Worm (Caenorhabditis elegans) whole organism, young adult: Measurements from ENCODE around the gene F14H3.5.

Experiments
- B0019.2 ChIP-seq: fragments of 200-800 bp; sonication (Bioruptor generic); conservative IDR thresholded peaks from 2 replicates; pipeline ENCODE4 v1.3.6; 2022; ENCODE audit warnings: missing genetic modification reagents, missing genetic modification characterization, missing compliant biosample characterization
- B0035.1 ChIP-seq: sonication (generic microtip); optimal IDR thresholded peaks from 2 replicates; lab custom pipeline; 2016; ENCODE audit warnings: missing genetic modification characterization, mild to moderate bottlenecking, missing compliant biosample characterization, missing genotype, missing genetic modification reagents
- B0261.1 ChIP-seq: sonication (generic microtip); optimal IDR thresholded peaks from 2 replicates; lab custom pipeline; 2016; ENCODE audit warnings: mild to moderate bottlenecking, missing genetic modification characterization, moderate library complexity, missing compliant biosample characterization
- B0336.3 ChIP-seq: fragments of 200-800 bp; sonication (Bioruptor generic); IDR thresholded peaks from 2 replicates; pipeline ENCODE4 v1.3.6; 2022; ENCODE audit warnings: missing genetic modification characterization, missing compliant biosample characterization
- C06A6.2 ChIP-seq: fragments of 200-800 bp; sonication (Bioruptor generic); conservative IDR thresholded peaks from 2 replicates; pipeline ENCODE4 v1.3.6; 2022; ENCODE audit warnings: missing genetic modification characterization, missing compliant biosample characterization
- C17E4.6 ChIP-seq: fragments of 200-800 bp; sonication (Bioruptor generic); IDR thresholded peaks from 2 replicates; pipeline ENCODE4 v1.3.6; 2022; ENCODE audit warnings: missing genetic modification reagents, missing genetic modification characterization, missing compliant biosample characterization
- D2030.7 ChIP-seq: fragments of 200-800 bp; sonication (Bioruptor generic); IDR thresholded peaks from 2 replicates; pipeline ENCODE4 v1.3.6; 2022; ENCODE audit warnings: missing genetic modification reagents, missing genetic modification characterization, missing compliant biosample characterization
- F33H1.4 ChIP-seq: fragments of 200-800 bp; sonication (Bioruptor generic); IDR thresholded peaks from 2 replicates; pipeline ENCODE4 v1.3.6; 2022; ENCODE audit warnings: missing genetic modification reagents, missing genetic modification characterization, missing compliant biosample characterization
- F37B4.10 ChIP-seq: fragments of 200-800 bp; sonication (Bioruptor generic); IDR thresholded peaks from 2 replicates; pipeline ENCODE4 v1.3.6; 2022; ENCODE audit warnings: missing genetic modification characterization, missing compliant biosample characterization
- F39B2.1 ChIP-seq: fragments of 200-800 bp; sonication (Bioruptor generic); IDR thresholded peaks from 2 replicates; pipeline ENCODE4 v1.3.6; 2022; ENCODE audit warnings: missing genetic modification reagents, missing genetic modification characterization, missing compliant biosample characterization
- F49E8.2 ChIP-seq: sonication (generic microtip); optimal IDR thresholded peaks from 3 replicates; lab custom pipeline; 2017; ENCODE audit warnings: missing genetic modification characterization, mild to moderate bottlenecking, missing compliant biosample characterization, antibody characterized with exemption, moderate library complexity; ENCODE audit not compliant: insufficient read depth
- F55B11.4 ChIP-seq: sonication (generic microtip); optimal IDR thresholded peaks from 2 replicates; lab custom pipeline; 2016; ENCODE audit warnings: missing compliant biosample characterization, missing genetic modification characterization, borderline replicate concordance; ENCODE audit not compliant: insufficient read depth
- F57C9.4 ChIP-seq: sonication (generic microtip); optimal IDR thresholded peaks from 2 replicates; lab custom pipeline; 2017; ENCODE audit warnings: mild to moderate bottlenecking, missing genetic modification characterization, missing compliant biosample characterization
- T26A5.8 ChIP-seq: sonication (generic microtip); optimal IDR thresholded peaks from 2 replicates; lab custom pipeline; 2016; ENCODE audit warnings: missing genetic modification characterization, missing compliant biosample characterization
- Y67H2A.10 ChIP-seq: fragments of 200-800 bp; sonication (Bioruptor generic); conservative IDR thresholded peaks from 2 replicates; pipeline ENCODE4 v1.3.6; 2022; ENCODE audit warnings: missing genetic modification reagents, missing genetic modification characterization, missing compliant biosample characterization
- Y79H2A.3 ChIP-seq: fragments of 200-800 bp; sonication (Bioruptor generic); conservative IDR thresholded peaks from 2 replicates; pipeline ENCODE4 v1.3.6; 2022; ENCODE audit warnings: missing genetic modification reagents, missing genetic modification characterization, missing compliant biosample characterization
- akir-1 ChIP-seq: fragments of 200-800 bp; sonication (Bioruptor generic); optimal IDR thresholded peaks from 2 replicates; lab custom pipeline; 2018; ENCODE audit warnings: mild to moderate bottlenecking, missing genetic modification characterization, moderate library complexity, missing compliant biosample characterization
- aptf-3 ChIP-seq: fragments of 200-800 bp; sonication (Bioruptor generic); IDR thresholded peaks from 2 replicates; pipeline ENCODE4 v1.3.6; 2022; ENCODE audit warnings: missing genetic modification characterization, missing compliant biosample characterization
- atf-7 ChIP-seq: sonication (generic microtip); optimal IDR thresholded peaks from 2 replicates; lab custom pipeline; 2017; ENCODE audit warnings: mild to moderate bottlenecking, missing genetic modification characterization, missing compliant biosample characterization
- attf-6 ChIP-seq: fragments of 200-800 bp; sonication (Bioruptor generic); IDR thresholded peaks from 2 replicates; pipeline ENCODE4 v1.3.6; 2022; ENCODE audit warnings: missing genetic modification reagents, missing genetic modification characterization, missing compliant biosample characterization
- ceh-79 ChIP-seq: sonication (generic microtip); optimal IDR thresholded peaks from 2 replicates; lab custom pipeline; 2017; ENCODE audit warnings: mild to moderate bottlenecking, missing genetic modification characterization, missing compliant biosample characterization
- ceh-91 ChIP-seq: fragments of 200-800 bp; sonication (Bioruptor generic); IDR thresholded peaks from 2 replicates; pipeline ENCODE4 v1.3.6; 2022; ENCODE audit warnings: missing genetic modification reagents, missing genetic modification characterization, missing compliant biosample characterization
- egl-44 ChIP-seq: fragments of 200-800 bp; sonication (Bioruptor generic); IDR thresholded peaks from 2 replicates; pipeline ENCODE4 v1.3.6; 2022; ENCODE audit warnings: missing genetic modification reagents, missing genetic modification characterization, missing compliant biosample characterization
- egrh-3 ChIP-seq: fragments of 200-800 bp; sonication (Bioruptor generic); IDR thresholded peaks from 2 replicates; pipeline ENCODE4 v1.3.6; 2022; ENCODE audit warnings: missing genetic modification reagents, missing genetic modification characterization, missing compliant biosample characterization
- gei-17 ChIP-seq: fragments of 200-800 bp; sonication (Bioruptor generic); optimal IDR thresholded peaks from 2 replicates; lab custom pipeline; 2018; ENCODE audit warnings: mild to moderate bottlenecking, missing genetic modification characterization, missing compliant biosample characterization
- him-1 ChIP-seq: sonication (generic microtip); optimal IDR thresholded peaks from 2 replicates; lab custom pipeline; 2016; ENCODE audit warnings: missing genotype, missing genetic modification reagents, missing genetic modification characterization, missing compliant biosample characterization
- hmg-1.2 ChIP-seq: fragments of 200-800 bp; sonication (Bioruptor generic); IDR thresholded peaks from 2 replicates; pipeline ENCODE4 v1.3.6; 2022; ENCODE audit warnings: missing genetic modification reagents, missing genetic modification characterization, missing compliant biosample characterization
- hrde-1 ChIP-seq: sonication (generic microtip); optimal IDR thresholded peaks from 2 replicates; lab custom pipeline; 2016; ENCODE audit warnings: missing genetic modification characterization, mild to moderate bottlenecking, missing compliant biosample characterization, moderate library complexity, missing genotype, missing genetic modification reagents, borderline replicate concordance
- lag-1 ChIP-seq: fragments of 200-800 bp; sonication (Bioruptor generic); IDR thresholded peaks from 2 replicates; pipeline ENCODE4 v1.3.6; 2022; ENCODE audit warnings: missing genetic modification reagents, missing genetic modification characterization, missing compliant biosample characterization
- let-526 ChIP-seq: fragments of 200-800 bp; sonication (Bioruptor generic); IDR thresholded peaks from 2 replicates; pipeline ENCODE4 v1.3.6; 2022; ENCODE audit warnings: missing genetic modification reagents, missing genetic modification characterization, missing compliant biosample characterization
- let-607 ChIP-seq, 2 experiments: fragments of 200-800 bp in 1 of 2; sonication (Bioruptor generic) in 1 of 2; sonication (generic microtip) in 1 of 2; optimal IDR thresholded peaks; 2 replicates each; lab custom pipeline; 2016 to 2018; ENCODE audit warnings: mild to moderate bottlenecking in 2 of 2, missing compliant biosample characterization in 2 of 2, missing genetic modification characterization in 2 of 2, moderate library complexity in 2 of 2, missing genotype in 1 of 2
- lir-1 ChIP-seq: fragments of 200-800 bp; sonication (Bioruptor generic); conservative IDR thresholded peaks from 2 replicates; pipeline ENCODE4 v1.3.6; 2022; ENCODE audit warnings: missing genetic modification reagents, missing genetic modification characterization, missing compliant biosample characterization
- lsy-27 ChIP-seq: sonication (generic microtip); optimal IDR thresholded peaks from 2 replicates; lab custom pipeline; 2017; ENCODE audit warnings: missing genetic modification characterization, mild to moderate bottlenecking, missing compliant biosample characterization, antibody characterized with exemption, missing genotype, borderline replicate concordance; ENCODE audit not compliant: insufficient read depth
- madf-6 ChIP-seq: fragments of 200-800 bp; sonication (Bioruptor generic); IDR thresholded peaks from 2 replicates; pipeline ENCODE4 v1.3.6; 2022; ENCODE audit warnings: missing genetic modification reagents, missing genetic modification characterization, missing compliant biosample characterization
- nfyb-1 ChIP-seq: fragments of 200-800 bp; sonication (Bioruptor generic); IDR thresholded peaks from 2 replicates; pipeline ENCODE4 v1.3.6; 2022; ENCODE audit warnings: missing genetic modification reagents, missing genetic modification characterization, missing compliant biosample characterization
- pbrm-1 ChIP-seq: fragments of 200-800 bp; sonication (Bioruptor generic); IDR thresholded peaks from 2 replicates; pipeline ENCODE4 v1.3.6; 2022; ENCODE audit warnings: missing genetic modification reagents, missing genetic modification characterization, missing compliant biosample characterization
- pha-4 ChIP-seq: fragments of 150-350 bp; sonication (generic microtip); optimal IDR thresholded peaks from 2 replicates; lab custom pipeline; 2014; ENCODE audit warnings: missing biosample characterization, missing genetic modification reagents, missing genetic modification characterization
- snpc-1.1 ChIP-seq: sonication (generic microtip); optimal IDR thresholded peaks from 2 replicates; lab custom pipeline; 2017; ENCODE audit warnings: missing genetic modification characterization, mild to moderate bottlenecking, missing compliant biosample characterization, antibody characterized with exemption, moderate library complexity, missing genotype, missing genetic modification reagents; ENCODE audit not compliant: insufficient read depth
- snpc-1.3 ChIP-seq: sonication (generic microtip); optimal IDR thresholded peaks from 2 replicates; lab custom pipeline; 2017; ENCODE audit warnings: missing genetic modification characterization, mild to moderate bottlenecking, missing compliant biosample characterization, antibody characterized with exemption, moderate library complexity, missing genotype, missing genetic modification reagents; ENCODE audit not compliant: insufficient read depth
- snpc-4 ChIP-seq, 5 experiments: fragments of 150-350 bp in 1 of 5; sonication (generic microtip) in 4 of 5; optimal IDR thresholded peaks; 2 replicates each; lab custom pipeline; 2014 to 2018; ENCODE audit warnings: missing genetic modification characterization in 5 of 5, missing biosample characterization in 3 of 5, antibody characterized with exemption in 2 of 5, mild to moderate bottlenecking in 2 of 5, missing compliant biosample characterization in 2 of 5, missing genotype in 2 of 5, moderate library complexity in 2 of 5, missing genetic modification reagents in 1 of 5
- sptf-2 ChIP-seq: fragments of 200-800 bp; sonication (Bioruptor generic); optimal IDR thresholded peaks from 2 replicates; lab custom pipeline; 2018; ENCODE audit warnings: mild to moderate bottlenecking, missing genetic modification characterization, missing compliant biosample characterization
- ztf-26 ChIP-seq: sonication (generic microtip); optimal IDR thresholded peaks from 2 replicates; lab custom pipeline; 2017; ENCODE audit warnings: missing genetic modification characterization, missing compliant biosample characterization
- ztf-6 ChIP-seq: fragments of 200-800 bp; sonication (Bioruptor generic); IDR thresholded peaks from 2 replicates; pipeline ENCODE4 v1.3.6; 2022; ENCODE audit warnings: missing genetic modification reagents, missing genetic modification characterization, missing compliant biosample characterization

F14H3.5 gene

ce11 chrV:16047052-16047451 lies 9.8 kb downstream of the F14H3.5 start:
- TF ChIP-seq B0019.2 (GFP tag; lab: Robert Waterston, UW) (no peak), egrh-3 (GFP tag; lab: Robert Waterston, UW) (peak; percentile 77; the same call in 1 of the 2 replicates)
- TF ChIP-seq, all 124 proteins: peak for 1

ce11 chrV:16046573-16046972 lies 10.3 kb downstream of the F14H3.5 start, which contains the start of gene ZK285.2:
Gene ZK285.2 (plus strand): TSS chrV:16046873.
- TF ChIP-seq B0261.1 (tag; lab: Kevin White, UChicago) (no peak), C17E4.6 (GFP tag; lab: Robert Waterston, UW) (no peak), B0035.1 (tag; lab: Kevin White, UChicago) (no peak), Y67H2A.10 (GFP tag; lab: Robert Waterston, UW) (no peak), snpc-1.1 (tag; lab: Kevin White, UChicago) (no peak), F55B11.4 (tag; lab: Kevin White, UChicago) (no peak)

ce11 chrV:16045837-16046236 lies 11.0 kb downstream of the F14H3.5 start, which contains the start of gene T10C6.15:
Gene T10C6.15 (minus strand): TSS chrV:16045940.
- no peak for TF ChIP-seq F33H1.4
- TF ChIP-seq T26A5.8 (tag; lab: Kevin White, UChicago): no peak
- peak; percentile 66 for TF ChIP-seq atf-7
- TF ChIP-seq gei-17 (GFP tag; lab: Kevin White, UChicago): no peak
- no peak for TF ChIP-seq nfyb-1
- no peak for TF ChIP-seq ceh-79 (tag; lab: Kevin White, UChicago)
- no peak for TF ChIP-seq snpc-4 (GFP tag; optimal IDR thresholded peaks at IDR 0.05; lab: Kevin White, UChicago)
- peak in 1 of 4 experiments; percentile 9 for TF ChIP-seq snpc-4 (tag; optimal IDR thresholded peaks at IDR 0.05; lab: Kevin White, UChicago)
- peak; percentile 70 for TF ChIP-seq pha-4 (tag; lab: Kevin White, UChicago)
- no peak for TF ChIP-seq hrde-1
- TF ChIP-seq ztf-6 (GFP tag; lab: Robert Waterston, UW): no peak
- no peak for TF ChIP-seq attf-6 (GFP tag; lab: Robert Waterston, UW)
- TF ChIP-seq let-526 (GFP tag; lab: Robert Waterston, UW): no peak
- no peak for TF ChIP-seq ztf-26
- TF ChIP-seq aptf-3: no peak
- 0 out of 2 replicates have a peak, but pooled peaks have one; percentile 51 for TF ChIP-seq egl-44
- TF ChIP-seq lsy-27 (tag; lab: Kevin White, UChicago): no peak
- no peak for TF ChIP-seq F37B4.10 (GFP tag; lab: Robert Waterston, UW)
- TF ChIP-seq ceh-91 (GFP tag; lab: Robert Waterston, UW): no peak
- no peak for TF ChIP-seq pbrm-1 (GFP tag; lab: Robert Waterston, UW)
- TF ChIP-seq him-1 (tag; lab: Kevin White, UChicago): no peak
- TF ChIP-seq lir-1: no peak
- TF ChIP-seq B0336.3 (GFP tag; lab: Robert Waterston, UW): 0 out of 2 replicates have a peak, but pooled peaks have one; percentile 56
- no peak for TF ChIP-seq lag-1
- TF ChIP-seq akir-1 (GFP tag; lab: Kevin White, UChicago): no peak
- TF ChIP-seq sptf-2 (GFP tag; lab: Kevin White, UChicago): no peak
- no peak for TF ChIP-seq madf-6
- TF ChIP-seq B0261.1 (tag; lab: Kevin White, UChicago): no peak
- TF ChIP-seq F39B2.1: no peak
- no peak for TF ChIP-seq snpc-1.3 (tag; lab: Kevin White, UChicago)
- peak in 1 of 2 experiments; percentile 38 for TF ChIP-seq let-607 (tag; optimal IDR thresholded peaks at IDR 0.05; lab: Kevin White, UChicago)
- TF ChIP-seq F57C9.4: no peak
- TF ChIP-seq hmg-1.2 (GFP tag; lab: Robert Waterston, UW): no peak
- no peak for TF ChIP-seq F49E8.2
- TF ChIP-seq C06A6.2: no peak
- TF ChIP-seq Y79H2A.3 (GFP tag; lab: Robert Waterston, UW): no peak
- TF ChIP-seq D2030.7: no peak
